Worm (Caenorhabditis elegans) whole organism, L4/young adult: ENCODE measurements around the gene nhr-254.

Experiments used
- W03F9.2 ChIP-seq: fragments of 150-350 bp; optimal IDR thresholded peaks from 2 replicates; lab custom pipeline; 2014; ENCODE audit warnings: missing biosample characterization, missing genetic modification characterization
- dao-5 ChIP-seq: sonication (generic microtip); optimal IDR thresholded peaks from 2 replicates; lab custom pipeline; 2016; ENCODE audit warnings: missing genotype, missing genetic modification characterization, moderate library complexity, missing compliant biosample characterization
- him-1 ChIP-seq: sonication (generic microtip); optimal IDR thresholded peaks from 2 replicates; lab custom pipeline; 2016; ENCODE audit warnings: missing genotype, missing genetic modification reagents, missing genetic modification characterization, missing compliant biosample characterization

nhr-254 gene

ce11 chrV:412820-413219 lies 20.4 kb downstream of the nhr-254 start:
- no peak for TF ChIP-seq him-1 (tag; lab: Kevin White, UChicago)
- TF ChIP-seq dao-5 (tag; lab: Kevin White, UChicago), result no peak

- TF ChIP-seq him-1 (tag; lab: Kevin White, UChicago), result no peak
- TF ChIP-seq W03F9.2, result no peak
- no peak for TF ChIP-seq dao-5 (tag; lab: Kevin White, UChicago)
Measured at ce11 chrV:414630-415029, 22.2 kb downstream of the nhr-254 start, which contains the start of gene dod-19. Gene dod-19 (minus strand): TSS chrV:414759.

- TF ChIP-seq W03F9.2 (no peak), dao-5 (tag; lab: Kevin White, UChicago) (no peak), him-1 (tag; lab: Kevin White, UChicago) (no peak)
Measured at ce11 chrV:415072-415471, 22.6 kb downstream of the nhr-254 start.

- TF ChIP-seq dao-5 (tag; lab: Kevin White, UChicago) (no peak), him-1 (tag; lab: Kevin White, UChicago) (no peak), W03F9.2 (no peak)
Measured at ce11 chrV:417656-418353, 25.4 kb downstream of the nhr-254 start, which contains the start of gene irg-8. Gene irg-8 (minus strand): TSS chrV:417706.

DNA sequence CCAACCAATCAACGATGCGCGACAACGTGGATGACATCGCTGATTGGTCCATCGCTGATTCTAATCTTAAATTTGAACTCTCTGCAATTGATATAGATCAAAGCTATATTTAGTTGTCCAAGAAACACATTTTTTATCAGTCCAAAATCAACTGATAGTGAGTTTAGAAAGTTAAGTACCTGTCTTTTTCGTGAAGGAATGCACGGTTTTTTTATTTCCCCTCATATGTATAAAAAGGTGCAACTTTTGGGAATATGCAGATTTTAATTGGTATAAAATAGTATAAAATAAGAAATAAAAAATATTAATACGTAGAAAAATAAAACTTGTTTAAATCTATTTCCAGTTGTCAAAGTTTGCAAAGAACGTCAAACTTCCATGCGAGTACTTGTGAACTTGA lies 26.0 kb downstream of the nhr-254 start, which contains the start of gene Y39D8A.1:
Gene Y39D8A.1 (plus strand): TSS at position 301 of the 400 bp plus-strand sequence.
- TF ChIP-seq him-1 (tag; lab: Kevin White, UChicago), result no peak
- no peak for TF ChIP-seq W03F9.2
- no peak for TF ChIP-seq dao-5 (tag; lab: Kevin White, UChicago)

DNA sequence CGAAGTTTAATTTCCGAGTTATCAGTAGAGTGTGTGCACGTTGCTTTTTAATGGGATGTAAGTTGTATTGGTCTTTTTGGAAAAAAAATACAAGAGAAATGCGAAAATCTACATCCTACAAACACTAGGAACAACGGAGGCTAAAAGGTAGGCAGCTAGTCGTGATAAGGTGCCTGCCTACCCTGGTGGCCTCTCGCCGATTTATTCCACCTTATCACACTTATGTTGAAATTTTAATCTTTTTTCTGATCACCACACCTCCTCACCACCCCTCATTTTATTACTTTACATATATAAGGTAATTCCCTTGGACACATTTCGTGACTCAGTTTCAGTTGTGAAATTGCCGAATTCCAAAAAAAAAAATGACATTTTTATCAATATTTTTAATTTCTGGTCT lies 29.7 kb downstream of the nhr-254 start, which contains the start of gene dod-20:
Gene dod-20 (plus strand): TSS at position 301 of the 400 bp plus-strand sequence.
- no peak for TF ChIP-seq dao-5 (tag; lab: Kevin White, UChicago)
- no peak for TF ChIP-seq him-1 (tag; lab: Kevin White, UChicago)
- no peak for TF ChIP-seq W03F9.2

ce11 chrV:424140-424539 lies 31.7 kb downstream of the nhr-254 start, which contains the start of gene B0554.5:
Gene B0554.5 (plus strand): TSS chrV:424440.
- no peak for TF ChIP-seq W03F9.2

ce11 chrV:428844-429243 lies 36.4 kb downstream of the nhr-254 start, which contains the start of gene B0554.4:
Gene B0554.4 (plus strand): TSS chrV:429144.
- no peak for TF ChIP-seq dao-5 (tag; lab: Kevin White, UChicago)
- TF ChIP-seq him-1 (tag; lab: Kevin White, UChicago), result no peak
- TF ChIP-seq W03F9.2, result no peak

- no peak for TF ChIP-seq him-1 (tag; lab: Kevin White, UChicago)
- TF ChIP-seq dao-5 (tag; lab: Kevin White, UChicago), result no peak
- TF ChIP-seq W03F9.2, result no peak
Measured at ce11 chrV:432991-433390, 40.6 kb downstream of the nhr-254 start.

- TF ChIP-seq dao-5 (tag; lab: Kevin White, UChicago) (no peak), him-1 (tag; lab: Kevin White, UChicago) (no peak), W03F9.2 (no peak)
Measured at ce11 chrV:433898-434297, 41.5 kb downstream of the nhr-254 start, which contains the start of gene B0554.2. Gene B0554.2 (plus strand): TSS chrV:434198.

ce11 chrV:438094-438493 lies 45.7 kb downstream of the nhr-254 start, which contains the start of gene B0554.1:
Gene B0554.1 (plus strand): TSS chrV:438394.
- TF ChIP-seq him-1 (tag; lab: Kevin White, UChicago) (no peak), W03F9.2 (no peak), dao-5 (tag; lab: Kevin White, UChicago) (no peak)

DNA sequence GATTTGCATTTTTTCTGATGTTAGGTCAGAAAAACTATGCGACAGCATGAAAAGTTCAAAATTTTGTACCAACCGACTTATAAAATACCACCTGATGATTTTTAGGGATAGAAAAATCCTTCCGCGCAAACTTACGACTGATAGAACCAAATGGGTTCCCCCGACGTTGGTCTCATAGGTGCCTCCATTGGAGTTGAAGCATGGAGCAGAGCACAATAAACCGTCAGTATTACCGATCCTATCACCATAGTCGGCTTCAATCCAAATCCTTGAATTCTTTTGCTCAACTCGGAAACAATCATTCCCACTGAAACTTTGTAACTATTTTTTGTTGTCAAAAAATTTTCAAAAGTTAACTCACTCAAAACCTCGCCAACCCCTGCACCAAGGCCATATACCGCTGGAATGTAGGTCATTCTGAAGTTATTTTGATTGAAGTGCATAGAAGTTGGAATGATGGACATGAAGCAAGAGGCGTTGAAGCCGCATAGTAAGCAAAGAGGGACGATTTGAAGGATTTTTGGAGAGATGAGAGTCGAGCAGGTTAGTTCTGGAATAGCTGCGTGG lies 46.8 kb downstream of the nhr-254 start:
- TF ChIP-seq him-1 (tag; lab: Kevin White, UChicago) (no peak), dao-5 (tag; lab: Kevin White, UChicago) (no peak), W03F9.2 (no peak)

- no peak for TF ChIP-seq W03F9.2
- no peak for TF ChIP-seq dao-5 (tag; lab: Kevin White, UChicago)
- no peak for TF ChIP-seq him-1 (tag; lab: Kevin White, UChicago)
Measured at ce11 chrV:440923-441322, 48.5 kb downstream of the nhr-254 start, which contains the start of gene B0554.7. Gene B0554.7 (minus strand): TSS chrV:441023.

ce11 chrV:443193-443592 lies 50.8 kb downstream of the nhr-254 start, which contains the start of gene srh-33:
Gene srh-33 (minus strand): TSS chrV:443293.
- TF ChIP-seq him-1 (tag; lab: Kevin White, UChicago), result no peak
- no peak for TF ChIP-seq dao-5 (tag; lab: Kevin White, UChicago)
- TF ChIP-seq W03F9.2, result no peak
